Worm (Caenorhabditis elegans) whole organism, L1 larva: Measurements from ENCODE around the gene cbp-1.

ENCODE experiments used
- C34B4.2 ChIP-seq: sonication (generic microtip); optimal IDR thresholded peaks from 2 replicates; lab custom pipeline; 2017; ENCODE audit warnings: mild to moderate bottlenecking, missing genetic modification characterization, missing compliant biosample characterization
- Y116A8C.19 ChIP-seq: sonication (generic microtip); optimal IDR thresholded peaks from 2 replicates; lab custom pipeline; 2016; ENCODE audit warnings: missing compliant biosample characterization, missing genetic modification characterization, borderline replicate concordance
- aha-1 ChIP-seq: fragments of 150-350 bp; optimal IDR thresholded peaks from 2 replicates; lab custom pipeline; 2014; ENCODE audit warnings: missing biosample characterization, missing genetic modification characterization
- ama-1 ChIP-seq: fragments of 150-350 bp; optimal IDR thresholded peaks from 2 replicates; lab custom pipeline; 2014
- blmp-1 ChIP-seq: fragments of 150-350 bp; optimal IDR thresholded peaks from 2 replicates; lab custom pipeline; 2014; ENCODE audit warnings: missing biosample characterization, missing genetic modification characterization
- ceh-63 ChIP-seq: fragments of 200-800 bp; sonication (Bioruptor generic); optimal IDR thresholded peaks from 2 replicates; lab custom pipeline; 2018; ENCODE audit warnings: mild to moderate bottlenecking, missing genetic modification characterization, missing compliant biosample characterization
- dpl-1 ChIP-seq, 3 experiments: fragments of 150-350 bp in 2 of 3; sonication (generic microtip) in 1 of 3; optimal IDR thresholded peaks; 2 replicates each; lab custom pipeline; 2014 to 2017; ENCODE audit warnings: missing biosample characterization in 3 of 3, missing genetic modification characterization in 3 of 3, missing genetic modification reagents in 3 of 3
- dsc-1 ChIP-seq: sonication (generic microtip); optimal IDR thresholded peaks from 2 replicates; lab custom pipeline; 2016; ENCODE audit warnings: mild to moderate bottlenecking, missing genetic modification characterization, missing compliant biosample characterization
- efl-1 ChIP-seq, 4 experiments: fragments of 150-350 bp; optimal IDR thresholded peaks in 3 of 4; peaks in 1 of 4; 1 replicate in 1 of 4; 2 replicates in 3 of 4; lab custom pipeline; 2014; ENCODE audit warnings: missing biosample characterization in 2 of 4, missing genetic modification characterization in 2 of 4, missing genetic modification reagents in 2 of 4
- fkh-10 ChIP-seq: sonication (generic microtip); optimal IDR thresholded peaks from 2 replicates; lab custom pipeline; 2017; ENCODE audit warnings: missing biosample characterization, missing genetic modification reagents, missing genetic modification characterization
- fkh-8 ChIP-seq: sonication (generic microtip); optimal IDR thresholded peaks from 2 replicates; lab custom pipeline; 2016; ENCODE audit warnings: mild to moderate bottlenecking, missing genetic modification characterization, missing compliant biosample characterization
- hlh-17 ChIP-seq: fragments of 200-800 bp; sonication (Bioruptor generic); optimal IDR thresholded peaks from 2 replicates; lab custom pipeline; 2018; ENCODE audit warnings: missing genetic modification characterization, mild to moderate bottlenecking, missing compliant biosample characterization, moderate library complexity, borderline replicate concordance
- irx-1 ChIP-seq: sonication (generic microtip); optimal IDR thresholded peaks from 2 replicates; lab custom pipeline; 2016; ENCODE audit warnings: missing genetic modification characterization, missing compliant biosample characterization
- isw-1 ChIP-seq: fragments of 200-800 bp; sonication (Bioruptor generic); IDR thresholded peaks from 2 replicates; pipeline ENCODE4 v1.3.6; 2022; ENCODE audit warnings: missing genetic modification characterization, missing compliant biosample characterization
- lin-14 ChIP-seq: fragments of 200-800 bp; sonication (Bioruptor generic); optimal IDR thresholded peaks from 2 replicates; lab custom pipeline; 2018; ENCODE audit warnings: mild to moderate bottlenecking, missing genetic modification characterization, moderate library complexity, missing compliant biosample characterization
- lin-35 ChIP-seq, 2 experiments: fragments of 150-350 bp; optimal IDR thresholded peaks; 2 replicates each; lab custom pipeline; 2014; ENCODE audit warnings: missing biosample characterization in 2 of 2, missing genetic modification characterization in 2 of 2, missing genetic modification reagents in 2 of 2
- lin-39 ChIP-seq: fragments of 150-350 bp; optimal IDR thresholded peaks from 2 replicates; lab custom pipeline; 2014; ENCODE audit warnings: missing biosample characterization, missing genetic modification reagents, missing genetic modification characterization
- lir-3 ChIP-seq: sonication (generic microtip); optimal IDR thresholded peaks from 2 replicates; lab custom pipeline; 2016; ENCODE audit warnings: mild to moderate bottlenecking, missing genetic modification characterization, moderate library complexity, missing compliant biosample characterization; ENCODE audit not compliant: poor library complexity
- lsy-2 ChIP-seq, 2 experiments: fragments of 150-350 bp; optimal IDR thresholded peaks; 2 replicates each; lab custom pipeline; 2014; ENCODE audit warnings: missing biosample characterization in 2 of 2, missing genetic modification characterization in 2 of 2
- mdl-1 ChIP-seq, 2 experiments: fragments of 150-350 bp; optimal IDR thresholded peaks; 2 replicates each; lab custom pipeline; 2014 to 2017; ENCODE audit warnings: missing biosample characterization in 2 of 2, missing genetic modification characterization in 2 of 2, inconsistent platforms in 1 of 2
- mep-1 ChIP-seq: fragments of 150-350 bp; optimal IDR thresholded peaks from 2 replicates; lab custom pipeline; 2014; ENCODE audit warnings: missing biosample characterization, missing genetic modification characterization
- nhr-11 ChIP-seq: fragments of 150-350 bp; optimal IDR thresholded peaks from 2 replicates; lab custom pipeline; 2014; ENCODE audit warnings: missing biosample characterization, missing genetic modification characterization
- nhr-19 ChIP-seq: fragments of 200-800 bp; sonication (Bioruptor generic); conservative IDR thresholded peaks from 2 replicates; pipeline ENCODE4 v1.3.6; 2022; ENCODE audit warnings: missing genetic modification characterization, missing compliant biosample characterization
- nhr-20 ChIP-seq: sonication (generic microtip); optimal IDR thresholded peaks from 2 replicates; lab custom pipeline; 2016; ENCODE audit warnings: mild to moderate bottlenecking, missing genetic modification characterization, missing compliant biosample characterization
- nhr-28 ChIP-seq: fragments of 150-350 bp; optimal IDR thresholded peaks from 2 replicates; lab custom pipeline; 2014; ENCODE audit warnings: missing biosample characterization, missing genetic modification characterization
- nhr-47 ChIP-seq: sonication (generic microtip); optimal IDR thresholded peaks from 2 replicates; lab custom pipeline; 2016; ENCODE audit warnings: mild to moderate bottlenecking, missing genetic modification characterization, moderate library complexity, missing compliant biosample characterization
- nhr-71 ChIP-seq: sonication (generic microtip); optimal IDR thresholded peaks from 2 replicates; lab custom pipeline; 2016; ENCODE audit warnings: mild to moderate bottlenecking, missing genetic modification characterization, moderate library complexity, missing compliant biosample characterization
- nhr-77 ChIP-seq: fragments of 150-350 bp; optimal IDR thresholded peaks from 2 replicates; lab custom pipeline; 2014; ENCODE audit warnings: missing biosample characterization, missing genetic modification characterization
- nhr-85 ChIP-seq: sonication (generic microtip); peaks from one replicate; lab custom pipeline; 2016; ENCODE audit warnings: missing genetic modification characterization, inconsistent platforms, missing compliant biosample characterization
- pag-3 ChIP-seq: sonication (generic microtip); optimal IDR thresholded peaks from 2 replicates; lab custom pipeline; 2017; ENCODE audit warnings: missing genetic modification characterization, mild to moderate bottlenecking, missing compliant biosample characterization, antibody characterized with exemption, borderline replicate concordance; ENCODE audit not compliant: insufficient read depth
- pax-3 ChIP-seq: fragments of 200-800 bp; sonication (Bioruptor generic); optimal IDR thresholded peaks from 2 replicates; lab custom pipeline; 2018; ENCODE audit warnings: mild to moderate bottlenecking, missing genetic modification characterization, moderate library complexity, missing compliant biosample characterization
- rnt-1 ChIP-seq: sonication (generic microtip); optimal IDR thresholded peaks from 2 replicates; lab custom pipeline; 2016; ENCODE audit warnings: mild to moderate bottlenecking, missing genetic modification characterization, moderate library complexity, missing compliant biosample characterization
- skn-1 ChIP-seq: fragments of 150-350 bp; optimal IDR thresholded peaks from 2 replicates; lab custom pipeline; 2014; ENCODE audit warnings: missing biosample characterization, missing genetic modification characterization
- snu-23 ChIP-seq: sonication (generic microtip); optimal IDR thresholded peaks from 2 replicates; lab custom pipeline; 2016; ENCODE audit warnings: missing genetic modification characterization, missing compliant biosample characterization
- tbx-2 ChIP-seq: sonication (generic microtip); optimal IDR thresholded peaks from 2 replicates; lab custom pipeline; 2016; ENCODE audit warnings: missing genetic modification characterization, missing compliant biosample characterization
- unc-130 ChIP-seq: fragments of 150-350 bp; optimal IDR thresholded peaks from 2 replicates; lab custom pipeline; 2017; ENCODE audit warnings: missing biosample characterization, missing genetic modification characterization, inconsistent platforms
- unc-30 ChIP-seq: sonication (generic microtip); optimal IDR thresholded peaks from 2 replicates; lab custom pipeline; 2017; ENCODE audit warnings: missing biosample characterization, missing genetic modification characterization
- unc-62 ChIP-seq: fragments of 150-350 bp; optimal IDR thresholded peaks from 2 replicates; lab custom pipeline; 2014; ENCODE audit warnings: missing biosample characterization, missing genetic modification reagents, missing genetic modification characterization
- unc-86 ChIP-seq: sonication (generic microtip); optimal IDR thresholded peaks from 2 replicates; lab custom pipeline; 2016; ENCODE audit warnings: missing genetic modification characterization, missing compliant biosample characterization
- zip-4 ChIP-seq: fragments of 200-800 bp; sonication (Bioruptor generic); optimal IDR thresholded peaks from 2 replicates; lab custom pipeline; 2018; ENCODE audit warnings: mild to moderate bottlenecking, missing genetic modification characterization, moderate library complexity, missing compliant biosample characterization

cbp-1 gene

DNA sequence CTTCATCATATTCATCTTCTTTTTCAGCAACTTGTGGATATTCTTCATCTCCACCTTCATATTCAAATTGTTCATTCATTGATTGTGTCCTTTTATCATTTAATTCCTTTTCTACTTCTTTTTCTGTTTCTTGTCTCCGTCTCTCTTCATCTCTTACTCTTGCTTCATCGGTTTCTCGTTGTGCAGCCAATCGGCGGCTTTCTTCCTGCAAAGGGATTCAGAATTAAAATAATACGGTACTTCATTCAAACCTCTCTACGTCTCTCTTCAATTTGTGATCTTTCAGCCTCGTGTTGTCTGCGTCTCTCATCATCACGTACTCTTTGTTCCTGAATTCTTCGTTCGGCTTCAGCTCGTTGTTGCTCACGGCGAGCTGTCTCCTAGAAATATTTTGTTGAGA is 25.6 kb upstream of the cbp-1 start:
- no peak for TF ChIP-seq unc-30 (tag; lab: Kevin White, UChicago)
- peak; percentile 29 for TF ChIP-seq blmp-1 (tag; lab: Kevin White, UChicago)
- TF ChIP-seq nhr-85 (tag; lab: Kevin White, UChicago) = peak; percentile 46
- TF ChIP-seq lsy-2 (tag; optimal IDR thresholded peaks at IDR 0.05; lab: Kevin White, UChicago) = peak in 1 of 2 experiments; percentile 53
- no peak for TF ChIP-seq Y116A8C.19 (tag; lab: Kevin White, UChicago)

DNA sequence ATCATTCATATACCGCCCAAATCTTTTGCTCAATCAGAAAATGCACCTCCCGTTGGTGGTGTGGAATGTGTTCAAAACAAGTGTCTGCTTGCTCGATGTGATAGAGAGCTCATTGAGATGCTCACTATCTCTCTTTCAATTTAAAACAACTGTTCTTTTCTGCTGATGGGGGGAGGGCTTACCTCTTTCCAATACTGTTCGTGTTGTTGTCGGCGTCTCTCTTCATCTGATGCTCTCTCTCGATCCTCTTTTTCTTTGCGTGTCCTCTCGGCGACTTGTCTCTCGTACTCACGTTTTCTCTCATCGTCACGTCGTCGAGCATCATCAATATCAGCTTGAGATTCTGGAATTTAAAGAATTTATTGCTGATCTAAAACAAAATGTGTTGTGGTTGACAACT is 24.3 kb upstream of the cbp-1 start:
- TF ChIP-seq lsy-2 (tag; optimal IDR thresholded peaks at IDR 0.05; lab: Kevin White, UChicago) = peak in 1 of 2 experiments; percentile 9
- TF ChIP-seq lir-3 (tag; lab: Kevin White, UChicago) = peak; percentile 20
- TF ChIP-seq nhr-71 (tag; lab: Kevin White, UChicago) = peak; percentile 75
- peak; percentile 32 to 52 for TF ChIP-seq efl-1 (optimal IDR thresholded peaks at IDR 0.05; lab: Kevin White, UChicago)
- peak in 1 of 2 experiments; percentile 88 for TF ChIP-seq efl-1 (GFP tag; optimal IDR thresholded peaks at IDR 0.05 in 1 of 2; lab: Kevin White, UChicago)
- TF ChIP-seq rnt-1 = peak; percentile 77
- no peak for TF ChIP-seq fkh-8
- peak; percentile 15 for TF ChIP-seq mep-1 (tag; lab: Kevin White, UChicago)
- peak; percentile 47 for TF ChIP-seq nhr-19 (GFP tag; lab: Robert Waterston, UW)
- TF ChIP-seq lin-14 (GFP tag; lab: Kevin White, UChicago) = peak; percentile 77
- TF ChIP-seq snu-23 = peak; percentile 32
- TF ChIP-seq lin-35 (GFP tag; optimal IDR thresholded peaks at IDR 0.05; lab: Kevin White, UChicago) = peak in 1 of 2 experiments; percentile 8
- TF ChIP-seq lin-39 (tag; lab: Kevin White, UChicago) = peak; percentile 69
- no peak for TF ChIP-seq C34B4.2 (tag; lab: Kevin White, UChicago)
- no peak for TF ChIP-seq fkh-10
- TF ChIP-seq dpl-1 (GFP tag; optimal IDR thresholded peaks at IDR 0.05; lab: Kevin White, UChicago) = peak in 1 of 3 experiments; percentile 5
- TF ChIP-seq irx-1 (tag; lab: Kevin White, UChicago) = no peak

DNA sequence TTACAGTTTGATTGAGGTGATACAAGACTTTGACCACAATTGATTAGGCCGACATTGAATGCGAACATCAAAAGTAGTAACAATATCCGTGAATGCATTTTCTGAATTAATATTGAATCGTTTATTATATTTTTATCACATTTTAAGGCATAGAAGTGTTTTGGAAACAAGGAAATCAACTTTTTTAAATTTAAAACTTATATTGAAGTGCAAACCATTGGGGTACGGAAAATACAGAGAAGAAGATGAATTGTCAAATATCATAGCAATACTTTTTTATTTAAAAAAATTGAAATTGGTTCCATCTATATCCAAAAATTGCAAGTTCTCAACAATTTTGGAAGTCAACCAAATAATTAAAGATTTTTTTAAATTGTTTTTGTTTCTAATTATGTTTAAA is 23.1 kb upstream of the cbp-1 start, which contains the start of gene T05G5.1:
T05G5.1 (minus strand) TSS at position 101 of the 400 bp plus-strand sequence.
- TF ChIP-seq nhr-77 (tag; lab: Kevin White, UChicago) = no peak
- no peak for TF ChIP-seq ama-1 (lab: Kevin White, UChicago)

ce11 chrIII:9744525-9744924 is 21.8 kb upstream of the cbp-1 start:
- TF ChIP-seq nhr-19 (GFP tag; lab: Robert Waterston, UW) = peak; percentile 22; the same call in 1 of the 2 replicates
- peak; percentile 58 for TF ChIP-seq snu-23
- no peak for TF ChIP-seq isw-1 (GFP tag; lab: Robert Waterston, UW)
- no peak for TF ChIP-seq hlh-17
- no peak for TF ChIP-seq ceh-63
- peak; percentile 9 for TF ChIP-seq unc-130 (tag; lab: Kevin White, UChicago)
- no peak for TF ChIP-seq dsc-1 (tag; lab: Kevin White, UChicago)
- TF ChIP-seq nhr-28 (tag; lab: Kevin White, UChicago) = no peak
- no peak for TF ChIP-seq mep-1 (tag; lab: Kevin White, UChicago)
- peak in 1 of 2 experiments; percentile 33 for TF ChIP-seq lsy-2 (tag; optimal IDR thresholded peaks at IDR 0.05; lab: Kevin White, UChicago)
- peak; percentile 83 for TF ChIP-seq pag-3 (tag; lab: Kevin White, UChicago)
- TF ChIP-seq tbx-2 (tag; lab: Kevin White, UChicago) = no peak
- TF ChIP-seq efl-1 (optimal IDR thresholded peaks at IDR 0.05; lab: Kevin White, UChicago) = peak in 1 of 2 experiments; percentile 6
- TF ChIP-seq efl-1 (GFP tag; optimal IDR thresholded peaks at IDR 0.05 in 1 of 2; lab: Kevin White, UChicago) = no peak
- TF ChIP-seq lin-14 (GFP tag; lab: Kevin White, UChicago) = peak; percentile 73
- no peak for TF ChIP-seq mdl-1 (tag; optimal IDR thresholded peaks at IDR 0.05; lab: Kevin White, UChicago)
- TF ChIP-seq pax-3 (tag; lab: Kevin White, UChicago) = no peak
- peak; percentile 33 for TF ChIP-seq nhr-20
- TF ChIP-seq skn-1 (tag; lab: Kevin White, UChicago) = no peak
- no peak for TF ChIP-seq unc-86 (tag; lab: Kevin White, UChicago)
- no peak for TF ChIP-seq zip-4 (GFP tag; lab: Kevin White, UChicago)
- peak; percentile 59 for TF ChIP-seq rnt-1
- TF ChIP-seq unc-62 (GFP tag; lab: Kevin White, UChicago) = no peak
- TF ChIP-seq Y116A8C.19 (tag; lab: Kevin White, UChicago) = no peak
- TF ChIP-seq nhr-11 = no peak
- TF ChIP-seq nhr-71 (tag; lab: Kevin White, UChicago) = peak; percentile 64
- no peak for TF ChIP-seq aha-1
- no peak for TF ChIP-seq nhr-47 (tag; lab: Kevin White, UChicago)
